Worm (Caenorhabditis elegans) whole organism, late embryonic: Measurements from ENCODE around the gene srh-213.
A peak's percentile ranks its signal among the peaks of the same experiment; 100 is the strongest.

ENCODE experiments used
- C08G9.2 ChIP-seq: sonication (generic microtip); optimal IDR thresholded peaks from 2 replicates; lab custom pipeline; 2016; ENCODE audit warnings: mild to moderate bottlenecking, missing genetic modification characterization, moderate library complexity, missing compliant biosample characterization
- C38D4.7 ChIP-seq: fragments of 200-800 bp; sonication (Bioruptor generic); optimal IDR thresholded peaks from 2 replicates; lab custom pipeline; 2018; ENCODE audit warnings: mild to moderate bottlenecking, missing genetic modification characterization, moderate library complexity, missing compliant biosample characterization
- F13H6.1 ChIP-seq: sonication (generic microtip); optimal IDR thresholded peaks from 2 replicates; lab custom pipeline; 2016; ENCODE audit warnings: missing genetic modification characterization, missing compliant biosample characterization
- K09A11.1 ChIP-seq: sonication (generic microtip); optimal IDR thresholded peaks from 2 replicates; lab custom pipeline; 2017; ENCODE audit warnings: antibody characterized with exemption, mild to moderate bottlenecking, missing genetic modification characterization, missing compliant biosample characterization; ENCODE audit not compliant: insufficient read depth
- T23F11.4 ChIP-seq: fragments of 200-800 bp; sonication (Bioruptor generic); optimal IDR thresholded peaks from 2 replicates; lab custom pipeline; 2018; ENCODE audit warnings: mild to moderate bottlenecking, missing genetic modification characterization, missing compliant biosample characterization
- ahr-1 ChIP-seq: sonication (generic microtip); optimal IDR thresholded peaks from 2 replicates; lab custom pipeline; 2016; ENCODE audit warnings: missing genetic modification characterization, missing compliant biosample characterization
- ceh-18 ChIP-seq: sonication (generic microtip); optimal IDR thresholded peaks from 2 replicates; lab custom pipeline; 2016; ENCODE audit warnings: missing genetic modification characterization, missing compliant biosample characterization
- ceh-19 ChIP-seq: fragments of 200-800 bp; sonication (Bioruptor generic); optimal IDR thresholded peaks from 2 replicates; lab custom pipeline; 2018; ENCODE audit warnings: mild to moderate bottlenecking, missing genetic modification characterization, missing compliant biosample characterization
- ceh-22 ChIP-seq: sonication (generic microtip); optimal IDR thresholded peaks from 2 replicates; lab custom pipeline; 2017; ENCODE audit warnings: missing biosample characterization, missing genetic modification characterization
- ceh-24 ChIP-seq: sonication (generic microtip); optimal IDR thresholded peaks from 2 replicates; lab custom pipeline; 2016; ENCODE audit warnings: mild to moderate bottlenecking, missing genetic modification characterization, missing compliant biosample characterization
- ceh-31 ChIP-seq: sonication (generic microtip); optimal IDR thresholded peaks from 2 replicates; lab custom pipeline; 2016; ENCODE audit warnings: missing genetic modification characterization, missing compliant biosample characterization
- ceh-45 ChIP-seq: fragments of 200-800 bp; sonication (Bioruptor generic); IDR thresholded peaks from 2 replicates; pipeline ENCODE4 v1.3.6; 2022; ENCODE audit warnings: missing genetic modification reagents, missing genetic modification characterization, missing compliant biosample characterization
- ceh-48 ChIP-seq: sonication (generic microtip); optimal IDR thresholded peaks from 2 replicates; lab custom pipeline; 2016; ENCODE audit warnings: missing genetic modification characterization, inconsistent platforms, missing compliant biosample characterization
- elt-2 ChIP-seq: sonication (generic microtip); optimal IDR thresholded peaks from 2 replicates; lab custom pipeline; 2016; ENCODE audit warnings: missing genetic modification reagents, missing genetic modification characterization, missing compliant biosample characterization
- ets-4 ChIP-seq: sonication (generic microtip); optimal IDR thresholded peaks from 2 replicates; lab custom pipeline; 2016; ENCODE audit warnings: missing genetic modification characterization, missing compliant biosample characterization
- fax-1 ChIP-seq: sonication (generic microtip); optimal IDR thresholded peaks from 2 replicates; lab custom pipeline; 2016; ENCODE audit warnings: missing genotype, missing genetic modification characterization, missing compliant biosample characterization
- fkh-6 ChIP-seq: sonication (generic microtip); optimal IDR thresholded peaks from 2 replicates; lab custom pipeline; 2016; ENCODE audit warnings: missing genetic modification characterization, missing compliant biosample characterization
- hlh-15 ChIP-seq: sonication (generic microtip); optimal IDR thresholded peaks from 2 replicates; lab custom pipeline; 2016; ENCODE audit warnings: missing genetic modification characterization, missing compliant biosample characterization
- hlh-6 ChIP-seq: sonication (generic microtip); optimal IDR thresholded peaks from 2 replicates; lab custom pipeline; 2016; ENCODE audit warnings: missing genotype, missing genetic modification characterization, missing compliant biosample characterization
- lim-6 ChIP-seq: sonication (generic microtip); optimal IDR thresholded peaks from 2 replicates; lab custom pipeline; 2016; ENCODE audit warnings: missing genetic modification characterization, missing compliant biosample characterization
- madf-2 ChIP-seq: sonication (generic microtip); optimal IDR thresholded peaks from 2 replicates; lab custom pipeline; 2017; ENCODE audit warnings: missing genetic modification characterization, missing compliant biosample characterization
- mec-3 ChIP-seq: sonication (generic microtip); optimal IDR thresholded peaks from 2 replicates; lab custom pipeline; 2016; ENCODE audit warnings: borderline replicate concordance, missing genetic modification characterization, missing compliant biosample characterization
- nfya-1 ChIP-seq: sonication (generic microtip); optimal IDR thresholded peaks from 2 replicates; lab custom pipeline; 2017; ENCODE audit warnings: missing genetic modification characterization, mild to moderate bottlenecking, missing compliant biosample characterization, antibody characterized with exemption, moderate library complexity
- nhr-232 ChIP-seq: sonication (generic microtip); optimal IDR thresholded peaks from 2 replicates; lab custom pipeline; 2016; ENCODE audit warnings: missing genetic modification characterization, missing compliant biosample characterization
- npax-4 ChIP-seq: sonication (generic microtip); optimal IDR thresholded peaks from 2 replicates; lab custom pipeline; 2016; ENCODE audit warnings: missing genetic modification characterization, missing compliant biosample characterization
- odd-2 ChIP-seq: sonication (generic microtip); optimal IDR thresholded peaks from 2 replicates; lab custom pipeline; 2017; ENCODE audit warnings: antibody characterized with exemption, mild to moderate bottlenecking, missing genetic modification characterization, missing compliant biosample characterization
- pat-9 ChIP-seq: fragments of 200-800 bp; sonication (Bioruptor generic); optimal IDR thresholded peaks from 2 replicates; lab custom pipeline; 2018; ENCODE audit warnings: mild to moderate bottlenecking, missing genetic modification characterization, moderate library complexity, missing compliant biosample characterization
- pha-4 ChIP-seq: fragments of 150-350 bp; optimal IDR thresholded peaks from 2 replicates; lab custom pipeline; 2018; ENCODE audit warnings: missing biosample characterization, missing genetic modification reagents, missing genetic modification characterization
- pqm-1 ChIP-seq: sonication (generic microtip); optimal IDR thresholded peaks from 2 replicates; lab custom pipeline; 2016; ENCODE audit warnings: missing genetic modification characterization, missing compliant biosample characterization
- pros-1 ChIP-seq: fragments of 150-350 bp; optimal IDR thresholded peaks from 2 replicates; lab custom pipeline; 2014; ENCODE audit warnings: missing biosample characterization, missing genetic modification reagents, missing genetic modification characterization
- ref-2 ChIP-seq: sonication (generic microtip); optimal IDR thresholded peaks from 2 replicates; lab custom pipeline; 2016; ENCODE audit warnings: missing genetic modification characterization, missing compliant biosample characterization
- sdc-2 ChIP-seq: sonication (generic microtip); optimal IDR thresholded peaks from 2 replicates; lab custom pipeline; 2016; ENCODE audit warnings: missing genotype, missing genetic modification characterization, missing compliant biosample characterization
- sox-2 ChIP-seq: fragments of 200-800 bp; sonication (Bioruptor generic); IDR thresholded peaks from 2 replicates; pipeline ENCODE4 v1.3.6; 2022; ENCODE audit warnings: missing genetic modification reagents, missing genetic modification characterization, missing compliant biosample characterization
- tbx-7 ChIP-seq: sonication (generic microtip); optimal IDR thresholded peaks from 2 replicates; lab custom pipeline; 2016; ENCODE audit warnings: missing genotype, missing genetic modification characterization, missing compliant biosample characterization
- unc-55 ChIP-seq: sonication (generic microtip); optimal IDR thresholded peaks from 2 replicates; lab custom pipeline; 2017; ENCODE audit warnings: missing biosample characterization, missing genetic modification reagents, missing genetic modification characterization
- unc-86 ChIP-seq: sonication (generic microtip); optimal IDR thresholded peaks from 2 replicates; lab custom pipeline; 2016; ENCODE audit warnings: missing genetic modification characterization, missing compliant biosample characterization
- ztf-16 ChIP-seq: sonication (generic microtip); optimal IDR thresholded peaks from 2 replicates; lab custom pipeline; 2017; ENCODE audit warnings: missing genetic modification characterization, missing compliant biosample characterization

The srh-213 gene

DNA sequence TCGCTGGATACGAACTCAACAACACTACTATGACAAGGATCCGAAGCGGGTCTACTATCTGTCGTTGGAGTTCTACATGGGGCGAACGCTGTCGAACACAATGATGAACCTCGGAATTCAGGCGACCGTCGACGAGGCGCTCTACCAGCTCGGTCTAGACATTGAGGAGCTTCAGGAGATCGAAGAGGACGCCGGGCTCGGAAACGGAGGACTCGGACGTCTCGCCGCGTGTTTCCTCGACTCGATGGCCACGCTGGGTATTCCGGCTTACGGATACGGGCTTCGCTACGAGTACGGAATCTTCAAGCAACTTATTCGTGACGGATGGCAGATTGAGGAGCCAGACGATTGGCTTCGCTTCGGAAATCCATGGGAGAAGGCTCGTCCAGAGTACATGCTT lies 13.2 kb downstream of the srh-213 start:
- TF ChIP-seq pat-9 (tag; lab: Kevin White, UChicago) (no peak), nfya-1 (no peak), C08G9.2 (tag; lab: Kevin White, UChicago) (no peak), sox-2 (GFP tag; lab: Robert Waterston, UW) (no peak), ahr-1 (tag; lab: Kevin White, UChicago) (no peak), F13H6.1 (tag; lab: Kevin White, UChicago) (no peak), odd-2 (no peak), unc-86 (tag; lab: Kevin White, UChicago) (no peak), lim-6 (tag; lab: Kevin White, UChicago) (no peak), nhr-232 (tag; lab: Kevin White, UChicago) (no peak), ceh-22 (no peak), madf-2 (tag; lab: Kevin White, UChicago) (no peak)

DNA sequence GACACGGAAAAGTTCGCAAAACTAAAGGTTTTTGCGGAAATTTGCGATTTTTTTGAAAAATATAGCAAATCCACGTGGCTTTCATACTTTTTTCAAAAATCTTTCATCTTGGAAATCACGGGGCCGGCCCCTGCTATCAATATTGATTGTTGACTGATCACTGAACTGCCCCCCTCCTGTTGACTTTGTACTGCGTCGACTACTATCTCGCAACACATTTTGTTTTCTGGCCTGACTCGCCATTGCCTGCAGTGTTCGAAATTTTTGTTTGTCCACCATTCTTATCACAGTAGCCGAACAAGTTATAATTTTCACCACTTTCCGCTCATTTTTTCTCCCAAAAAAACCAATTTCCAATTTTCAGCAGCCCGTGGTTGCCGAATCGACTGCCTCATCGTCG lies 13.8 kb downstream of the srh-213 start:
- TF ChIP-seq unc-55 (GFP tag; lab: Kevin White, UChicago) (no peak), hlh-6 (no peak), ceh-48 (tag; lab: Kevin White, UChicago) (no peak), C08G9.2 (tag; lab: Kevin White, UChicago) (no peak), ztf-16 (tag; lab: Kevin White, UChicago) (no peak), lim-6 (tag; lab: Kevin White, UChicago) (no peak), nhr-232 (tag; lab: Kevin White, UChicago) (no peak), K09A11.1 (tag; lab: Kevin White, UChicago) (no peak), fax-1 (no peak), ref-2 (no peak), fkh-6 (tag; lab: Kevin White, UChicago) (no peak), ceh-18 (tag; lab: Kevin White, UChicago) (no peak), pqm-1 (no peak)

DNA sequence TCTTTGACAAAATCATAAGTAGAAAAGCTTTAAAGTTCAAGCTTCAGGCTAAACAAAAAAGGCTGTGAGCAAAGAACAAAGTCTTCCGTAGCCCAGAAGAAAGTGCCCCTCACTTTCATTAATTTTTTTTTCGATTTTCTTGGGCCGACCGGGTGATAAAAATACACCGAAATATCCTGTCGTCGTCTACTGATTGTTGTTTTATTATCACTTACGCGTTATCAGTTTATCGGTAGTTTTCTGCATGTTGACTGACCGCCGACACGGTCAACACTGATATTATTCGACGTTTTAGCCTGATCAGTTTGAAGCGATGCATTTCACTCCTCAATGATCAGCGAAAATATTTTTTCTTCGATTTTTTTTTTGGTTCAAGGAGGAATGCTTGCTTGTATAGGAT lies 14.5 kb downstream of the srh-213 start:
- TF ChIP-seq elt-2 (tag; lab: Kevin White, UChicago) (peak; percentile 88), sdc-2 (no peak)

DNA sequence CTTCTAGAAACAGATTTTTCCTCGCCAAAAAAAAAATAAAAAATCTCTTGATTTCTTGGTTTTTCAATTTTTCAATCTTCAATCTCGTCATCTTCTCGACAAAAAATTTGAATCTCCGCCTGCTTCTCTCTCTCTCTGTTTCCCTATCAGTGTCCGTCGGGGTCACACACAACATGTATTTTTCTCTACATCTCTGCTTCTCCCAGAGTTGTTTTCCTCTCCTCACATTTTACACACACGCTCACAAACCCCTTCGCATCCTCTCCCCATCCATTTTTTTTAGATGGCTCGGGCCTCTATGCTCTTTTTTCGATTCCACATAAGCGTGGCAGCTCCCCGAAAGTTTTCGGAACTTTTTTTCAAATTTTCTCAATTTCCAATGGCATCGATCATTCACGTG lies 15.0 kb downstream of the srh-213 start:
- TF ChIP-seq ceh-18 (tag; lab: Kevin White, UChicago): peak; percentile 41
- TF ChIP-seq ets-4: no peak
- no peak for TF ChIP-seq pha-4
- no peak for TF ChIP-seq npax-4 (tag; lab: Kevin White, UChicago)
- TF ChIP-seq ceh-19 (GFP tag; lab: Kevin White, UChicago): no peak
- no peak for TF ChIP-seq C38D4.7 (GFP tag; lab: Kevin White, UChicago)
- no peak for TF ChIP-seq mec-3 (tag; lab: Kevin White, UChicago)
- no peak for TF ChIP-seq tbx-7
- TF ChIP-seq nfya-1: peak; percentile 9
- no peak for TF ChIP-seq ceh-24 (tag; lab: Kevin White, UChicago)
- TF ChIP-seq ceh-31 (tag; lab: Kevin White, UChicago): no peak
- peak; percentile 2 for TF ChIP-seq unc-55 (GFP tag; lab: Kevin White, UChicago)

DNA sequence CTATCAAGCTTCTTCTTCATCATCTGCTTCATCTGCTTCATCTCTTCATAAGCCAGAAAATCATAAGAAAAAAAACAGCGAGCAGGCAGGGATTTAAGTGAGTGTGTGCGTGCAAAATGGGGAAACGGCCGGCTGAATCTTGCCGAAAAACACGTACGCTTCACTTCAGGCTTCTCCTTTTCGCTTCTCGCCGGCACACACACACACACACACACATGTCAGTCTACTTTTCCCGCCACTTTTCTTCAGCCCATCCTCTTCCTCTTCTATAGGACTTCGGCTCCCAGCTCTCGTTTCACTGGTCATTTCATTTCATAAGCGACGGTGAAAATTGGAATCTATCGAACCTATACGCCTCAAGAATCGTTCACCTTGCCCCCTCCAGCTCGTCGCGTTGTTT lies 15.6 kb downstream of the srh-213 start:
- TF ChIP-seq ref-2 (no peak), pros-1 (tag; lab: Kevin White, UChicago) (no peak), hlh-15 (tag; lab: Kevin White, UChicago) (no peak), nfya-1 (no peak), ceh-45 (GFP tag; lab: Robert Waterston, UW) (no peak), T23F11.4 (GFP tag; lab: Kevin White, UChicago) (no peak), C38D4.7 (GFP tag; lab: Kevin White, UChicago) (no peak), ceh-19 (GFP tag; lab: Kevin White, UChicago) (no peak)
- TF ChIP-seq, all 69 proteins: peak for 0
